Fruit fly (Drosophila melanogaster) whole organism, embryonic: ENCODE results near the gene CG12177.

Source experiments
- Abd-B ChIP-seq: fragments of 200-800 bp; sonication (Bioruptor generic); optimal IDR thresholded peaks from 2 replicates; lab custom pipeline; 2018; ENCODE audit warnings: missing biosample characterization, mild to moderate bottlenecking, missing genetic modification characterization, moderate library complexity
- CG10565 ChIP-seq: fragments of 200-800 bp; sonication (Bioruptor generic); optimal IDR thresholded peaks from 3 replicates; lab custom pipeline; 2016; ENCODE audit warnings: missing biosample characterization, mild to moderate bottlenecking, missing genetic modification characterization
- CG12236 ChIP-seq: fragments of 200-800 bp; sonication (Bioruptor generic); optimal IDR thresholded peaks from 2 replicates; lab custom pipeline; 2016; ENCODE audit warnings: missing biosample characterization, missing genetic modification characterization
- dmrt11E ChIP-seq: fragments of 200-800 bp; sonication (Bioruptor generic); optimal IDR thresholded peaks from 3 replicates; lab custom pipeline; 2018; ENCODE audit warnings: missing biosample characterization, mild to moderate bottlenecking, missing genetic modification characterization, moderate library complexity
- fd64A ChIP-seq: fragments of 200-800 bp; sonication (Bioruptor generic); optimal IDR thresholded peaks from 3 replicates; lab custom pipeline; 2018; ENCODE audit warnings: missing biosample characterization, mild to moderate bottlenecking, missing genetic modification characterization
- pan ChIP-seq, 4 experiments: fragments of >200 bp in 3 of 4; fragments of 200-800 bp in 1 of 4; sonication (Bioruptor generic) in 1 of 4; optimal IDR thresholded peaks in 3 of 4; IDR thresholded peaks in 1 of 4; 2 replicates each; pipeline versions ENCODE4 v1.3.6 to Lab custom; 2017 to 2022; ENCODE audit warnings: missing biosample characterization in 2 of 4, missing genetic modification characterization in 2 of 4, mixed read lengths in 1 of 4
- sima ChIP-seq: fragments of 200-800 bp; sonication (Bioruptor generic); optimal IDR thresholded peaks from 2 replicates; lab custom pipeline; 2016; ENCODE audit warnings: missing biosample characterization, missing genetic modification characterization

- TF ChIP-seq fd64A (GFP tag; lab: Kevin White, UChicago) (no peak), dmrt11E (tag; lab: Kevin White, UChicago) (no peak), CG10565 (GFP tag; lab: Kevin White, UChicago) (no peak), sima (GFP tag; lab: Kevin White, UChicago) (no peak), Abd-B (GFP tag; lab: Kevin White, UChicago) (no peak), pan (optimal IDR thresholded peaks at IDR 0.05; lab: Kevin White, UChicago) (no peak), pan (GFP tag; optimal IDR thresholded peaks at IDR 0.05 in 1 of 2, IDR thresholded peaks at IDR 0.05 in 1 of 2) (no peak), CG12236 (no peak)
These were observed 2.3 kb downstream of the CG12177 start for dm6 chrX:13677970-13678490.
